Fruit fly (Drosophila melanogaster): ENCODE results near the gene Elys.

Gene Elys

dm6 chrX:19692951-19693698 is 41.0 kb downstream of the Elys start, which contains the start of gene Mer (continued):
- TF ChIP-seq H2.0 (GFP tag; IDR thresholded peaks at IDR 0.05) (peak; percentile 64), cad (GFP tag; optimal IDR thresholded peaks at IDR 0.05) (no peak), CG8924 (tag; optimal IDR thresholded peaks at IDR 0.05) (peak; percentile 81), Dll (GFP tag; IDR thresholded peaks at IDR 0.05; ENCODE audit: partially characterized antibody) (no peak), CG8281 (tag; optimal IDR thresholded peaks at IDR 0.05) (peak; percentile 63), CG7987 (GFP tag; optimal IDR thresholded peaks at IDR 0.05) (peak; percentile 76), slp2 (GFP tag; optimal IDR thresholded peaks at IDR 0.05) (peak; percentile 69), CG12659 (GFP tag; optimal IDR thresholded peaks at IDR 0.05) (peak; percentile 90), H15 (GFP tag; IDR thresholded peaks at IDR 0.05) (peak; percentile 57; the same call in 1 of the 3 replicates), Mad (GFP tag; optimal IDR thresholded peaks at IDR 0.05) (peak; percentile 82), CG6254 (GFP tag; optimal IDR thresholded peaks at IDR 0.05) (peak; percentile 51), CG17912 (GFP tag; optimal IDR thresholded peaks at IDR 0.05) (peak; percentile 48), Lim3 (GFP tag; IDR thresholded peaks at IDR 0.05) (no peak), CG12155 (GFP tag; optimal IDR thresholded peaks at IDR 0.05) (peak; percentile 73), grn (GFP tag; optimal IDR thresholded peaks at IDR 0.05) (no peak), CG1233 (GFP tag; optimal IDR thresholded peaks at IDR 0.05) (peak; percentile 75), fd102C (GFP tag; optimal IDR thresholded peaks at IDR 0.05) (peak; percentile 10), Asciz (GFP tag; optimal IDR thresholded peaks at IDR 0.05) (no peak), sug (tag; optimal IDR thresholded peaks at IDR 0.05) (peak; percentile 70), tx (GFP tag; optimal IDR thresholded peaks at IDR 0.05) (peak; percentile 73), psq (GFP tag; optimal IDR thresholded peaks at IDR 0.05) (peak; percentile 44), D19A (tag; optimal IDR thresholded peaks at IDR 0.05) (peak; percentile 76), chm (GFP tag; IDR thresholded peaks at IDR 0.05) (peak; percentile 84), kni (GFP tag; optimal IDR thresholded peaks at IDR 0.05) (peak; percentile 1), CrebB (tag; optimal IDR thresholded peaks at IDR 0.05) (peak; percentile 83), lola (GFP tag; optimal IDR thresholded peaks at IDR 0.05) (peak in 1 of 3 experiments; percentile 74), otp (GFP tag; IDR thresholded peaks at IDR 0.05) (peak; percentile 76; the same call in 2 of the 3 replicates), CG11696 (GFP tag; IDR thresholded peaks at IDR 0.05) (no peak), Antp (GFP tag; optimal IDR thresholded peaks at IDR 0.05) (peak; percentile 92), CG7839 (tag; optimal IDR thresholded peaks at IDR 0.05) (peak; percentile 85), Bteb2 (GFP tag; optimal IDR thresholded peaks at IDR 0.05) (peak; percentile 85), yki (optimal IDR thresholded peaks at IDR 0.05) (peak; percentile 41), Abd-B (GFP tag; optimal IDR thresholded peaks at IDR 0.05) (peak; percentile 73), lab (GFP tag; optimal IDR thresholded peaks at IDR 0.05) (peak; percentile 92), CG18476 (GFP tag; optimal IDR thresholded peaks at IDR 0.05) (peak; percentile 75), C15 (GFP tag; IDR thresholded peaks at IDR 0.05) (no peak), CG7963 (GFP tag; IDR thresholded peaks at IDR 0.05; ENCODE audit: partially characterized antibody) (no peak), CG1832 (GFP tag; optimal IDR thresholded peaks at IDR 0.05) (no peak), pan (optimal IDR thresholded peaks at IDR 0.05) (no peak), pan (GFP tag; optimal IDR thresholded peaks at IDR 0.05 in 1 of 2, IDR thresholded peaks at IDR 0.05 in 1 of 2) (peak in 1 of 2 experiments; percentile 87), Trl (optimal IDR thresholded peaks at IDR 0.05) (no peak), Trl (GFP tag; optimal IDR thresholded peaks at IDR 0.05) (peak; percentile 89), CG4282 (GFP tag; optimal IDR thresholded peaks at IDR 0.05) (peak; percentile 73), Mrtf (GFP tag; IDR thresholded peaks at IDR 0.05) (peak; percentile 85), CG18011 (GFP tag; optimal IDR thresholded peaks at IDR 0.05) (peak; percentile 64), CG4617 (GFP tag; optimal IDR thresholded peaks at IDR 0.05; ENCODE audit: borderline replicate concordance) (peak; percentile 79), CG42726 (GFP tag; IDR thresholded peaks at IDR 0.05; ENCODE audit: partially characterized antibody) (no peak), ab (GFP tag; optimal IDR thresholded peaks at IDR 0.05) (peak; percentile 57), fd64A (GFP tag; optimal IDR thresholded peaks at IDR 0.05) (peak; percentile 62), MBD-R2 (GFP tag; IDR thresholded peaks at IDR 0.05) (peak; percentile 88)

Measured in whole organism, embryonic.